Worm (Caenorhabditis elegans) whole organism, L1 larva: ENCODE results near the gene gcn-2.

Source experiments
- C16A3.4 ChIP-seq: fragments of 150-350 bp; optimal IDR thresholded peaks from 2 replicates; lab custom pipeline; 2014; ENCODE audit warnings: missing biosample characterization, missing genetic modification characterization
- C34B4.2 ChIP-seq: sonication (generic microtip); optimal IDR thresholded peaks from 2 replicates; lab custom pipeline; 2017; ENCODE audit warnings: mild to moderate bottlenecking, missing genetic modification characterization, missing compliant biosample characterization
- Y116A8C.19 ChIP-seq: sonication (generic microtip); optimal IDR thresholded peaks from 2 replicates; lab custom pipeline; 2016; ENCODE audit warnings: missing compliant biosample characterization, missing genetic modification characterization, borderline replicate concordance
- aha-1 ChIP-seq: fragments of 150-350 bp; optimal IDR thresholded peaks from 2 replicates; lab custom pipeline; 2014; ENCODE audit warnings: missing biosample characterization, missing genetic modification characterization
- alr-1 ChIP-seq: fragments of 200-800 bp; sonication (Bioruptor generic); optimal IDR thresholded peaks from 2 replicates; lab custom pipeline; 2018; ENCODE audit warnings: borderline replicate concordance, mild to moderate bottlenecking, missing genetic modification characterization, missing compliant biosample characterization
- blmp-1 ChIP-seq: fragments of 150-350 bp; optimal IDR thresholded peaks from 2 replicates; lab custom pipeline; 2014; ENCODE audit warnings: missing biosample characterization, missing genetic modification characterization
- ceh-63 ChIP-seq: fragments of 200-800 bp; sonication (Bioruptor generic); optimal IDR thresholded peaks from 2 replicates; lab custom pipeline; 2018; ENCODE audit warnings: mild to moderate bottlenecking, missing genetic modification characterization, missing compliant biosample characterization
- ceh-8 ChIP-seq: fragments of 200-800 bp; sonication (Bioruptor generic); optimal IDR thresholded peaks from 2 replicates; lab custom pipeline; 2018; ENCODE audit warnings: mild to moderate bottlenecking, missing genetic modification characterization, moderate library complexity, missing compliant biosample characterization
- ceh-82 ChIP-seq, 3 experiments: fragments of 150-350 bp in 1 of 3; sonication (generic microtip) in 2 of 3; optimal IDR thresholded peaks; 2 replicates each; lab custom pipeline; 2014 to 2017; ENCODE audit warnings: missing biosample characterization in 3 of 3, missing genetic modification characterization in 3 of 3
- ceh-90 ChIP-seq: sonication (generic microtip); optimal IDR thresholded peaks from 2 replicates; lab custom pipeline; 2016; ENCODE audit warnings: missing genetic modification characterization, missing compliant biosample characterization
- ces-1 ChIP-seq: fragments of 150-350 bp; optimal IDR thresholded peaks from 2 replicates; lab custom pipeline; 2014; ENCODE audit warnings: missing biosample characterization, missing genetic modification reagents, missing genetic modification characterization
- dpl-1 ChIP-seq, 3 experiments: fragments of 150-350 bp in 2 of 3; sonication (generic microtip) in 1 of 3; optimal IDR thresholded peaks; 2 replicates each; lab custom pipeline; 2014 to 2017; ENCODE audit warnings: missing biosample characterization in 3 of 3, missing genetic modification characterization in 3 of 3, missing genetic modification reagents in 3 of 3
- dsc-1 ChIP-seq: sonication (generic microtip); optimal IDR thresholded peaks from 2 replicates; lab custom pipeline; 2016; ENCODE audit warnings: mild to moderate bottlenecking, missing genetic modification characterization, missing compliant biosample characterization
- efl-3 ChIP-seq: fragments of 200-800 bp; sonication (Bioruptor generic); optimal IDR thresholded peaks from 2 replicates; lab custom pipeline; 2018; ENCODE audit warnings: mild to moderate bottlenecking, missing genetic modification characterization, missing compliant biosample characterization
- egl-27 ChIP-seq, 2 experiments: fragments of 150-350 bp in 1 of 2; sonication (generic microtip); optimal IDR thresholded peaks; 3 replicates each; lab custom pipeline; 2017 to 2018; ENCODE audit warnings: missing biosample characterization in 2 of 2, missing genetic modification characterization in 2 of 2, missing genetic modification reagents in 2 of 2
- elt-2 ChIP-seq: sonication (generic microtip); optimal IDR thresholded peaks from 2 replicates; lab custom pipeline; 2016; ENCODE audit warnings: missing genetic modification characterization, mild to moderate bottlenecking, inconsistent platforms, missing compliant biosample characterization, missing genetic modification reagents
- elt-3 ChIP-seq, 6 experiments: fragments of 150-350 bp in 1 of 6; sonication (generic microtip); optimal IDR thresholded peaks; 2 replicates each; lab custom pipeline; 2017 to 2018; ENCODE audit warnings: missing biosample characterization in 6 of 6, missing genetic modification characterization in 6 of 6, inconsistent platforms in 1 of 6
- fkh-10 ChIP-seq: sonication (generic microtip); optimal IDR thresholded peaks from 2 replicates; lab custom pipeline; 2017; ENCODE audit warnings: missing biosample characterization, missing genetic modification reagents, missing genetic modification characterization
- fkh-4 ChIP-seq: sonication (generic microtip); optimal IDR thresholded peaks from 2 replicates; lab custom pipeline; 2016; ENCODE audit warnings: missing compliant biosample characterization, missing genetic modification characterization, borderline replicate concordance
- fos-1 ChIP-seq: fragments of 150-350 bp; optimal IDR thresholded peaks from 2 replicates; lab custom pipeline; 2014; ENCODE audit warnings: missing biosample characterization, missing genetic modification characterization
- hpl-2 ChIP-seq: fragments of 150-350 bp; optimal IDR thresholded peaks from 2 replicates; lab custom pipeline; 2014; ENCODE audit warnings: missing biosample characterization, missing genetic modification reagents, missing genetic modification characterization
- irx-1 ChIP-seq: sonication (generic microtip); optimal IDR thresholded peaks from 2 replicates; lab custom pipeline; 2016; ENCODE audit warnings: missing genetic modification characterization, missing compliant biosample characterization
- jun-1 ChIP-seq: fragments of 150-350 bp; optimal IDR thresholded peaks from 2 replicates; lab custom pipeline; 2014; ENCODE audit warnings: missing biosample characterization, missing genetic modification reagents, missing genetic modification characterization
- lin-15B ChIP-seq: fragments of 150-350 bp; sonication (generic microtip); optimal IDR thresholded peaks from 3 replicates; lab custom pipeline; 2014; ENCODE audit warnings: missing biosample characterization, missing genetic modification characterization
- lin-39 ChIP-seq: fragments of 150-350 bp; optimal IDR thresholded peaks from 2 replicates; lab custom pipeline; 2014; ENCODE audit warnings: missing biosample characterization, missing genetic modification reagents, missing genetic modification characterization
- lir-3 ChIP-seq: sonication (generic microtip); optimal IDR thresholded peaks from 2 replicates; lab custom pipeline; 2016; ENCODE audit warnings: mild to moderate bottlenecking, missing genetic modification characterization, moderate library complexity, missing compliant biosample characterization; ENCODE audit not compliant: poor library complexity
- lsy-2 ChIP-seq, 2 experiments: fragments of 150-350 bp; optimal IDR thresholded peaks; 2 replicates each; lab custom pipeline; 2014; ENCODE audit warnings: missing biosample characterization in 2 of 2, missing genetic modification characterization in 2 of 2
- mab-9 ChIP-seq: fragments of 200-800 bp; sonication (Bioruptor generic); IDR thresholded peaks from 2 replicates; pipeline ENCODE4 v1.3.6; 2022; ENCODE audit warnings: missing genetic modification reagents, missing genetic modification characterization, missing compliant biosample characterization
- mdl-1 ChIP-seq, 2 experiments: fragments of 150-350 bp; optimal IDR thresholded peaks; 2 replicates each; lab custom pipeline; 2014 to 2017; ENCODE audit warnings: missing biosample characterization in 2 of 2, missing genetic modification characterization in 2 of 2, inconsistent platforms in 1 of 2
- mef-2 ChIP-seq: fragments of 150-350 bp; optimal IDR thresholded peaks from 2 replicates; lab custom pipeline; 2014; ENCODE audit warnings: missing biosample characterization, missing genetic modification characterization
- nhr-11 ChIP-seq: fragments of 150-350 bp; optimal IDR thresholded peaks from 2 replicates; lab custom pipeline; 2014; ENCODE audit warnings: missing biosample characterization, missing genetic modification characterization
- nhr-12 ChIP-seq: sonication (generic microtip); optimal IDR thresholded peaks from 2 replicates; lab custom pipeline; 2017; ENCODE audit warnings: missing biosample characterization, missing genetic modification characterization
- nhr-19 ChIP-seq: fragments of 200-800 bp; sonication (Bioruptor generic); conservative IDR thresholded peaks from 2 replicates; pipeline ENCODE4 v1.3.6; 2022; ENCODE audit warnings: missing genetic modification characterization, missing compliant biosample characterization
- nhr-20 ChIP-seq: sonication (generic microtip); optimal IDR thresholded peaks from 2 replicates; lab custom pipeline; 2016; ENCODE audit warnings: mild to moderate bottlenecking, missing genetic modification characterization, missing compliant biosample characterization
- nhr-28 ChIP-seq: fragments of 150-350 bp; optimal IDR thresholded peaks from 2 replicates; lab custom pipeline; 2014; ENCODE audit warnings: missing biosample characterization, missing genetic modification characterization
- nhr-47 ChIP-seq: sonication (generic microtip); optimal IDR thresholded peaks from 2 replicates; lab custom pipeline; 2016; ENCODE audit warnings: mild to moderate bottlenecking, missing genetic modification characterization, moderate library complexity, missing compliant biosample characterization
- nhr-71 ChIP-seq: sonication (generic microtip); optimal IDR thresholded peaks from 2 replicates; lab custom pipeline; 2016; ENCODE audit warnings: mild to moderate bottlenecking, missing genetic modification characterization, moderate library complexity, missing compliant biosample characterization
- nhr-76 ChIP-seq: sonication (generic microtip); optimal IDR thresholded peaks from 2 replicates; lab custom pipeline; 2017; ENCODE audit warnings: missing biosample characterization, missing genetic modification characterization
- nhr-85 ChIP-seq: sonication (generic microtip); peaks from one replicate; lab custom pipeline; 2016; ENCODE audit warnings: missing genetic modification characterization, inconsistent platforms, missing compliant biosample characterization
- nhr-90 ChIP-seq: sonication (generic microtip); optimal IDR thresholded peaks from 2 replicates; lab custom pipeline; 2016; ENCODE audit warnings: mild to moderate bottlenecking, missing genetic modification characterization, missing compliant biosample characterization; ENCODE audit not compliant: poor library complexity
- pag-3 ChIP-seq: sonication (generic microtip); optimal IDR thresholded peaks from 2 replicates; lab custom pipeline; 2017; ENCODE audit warnings: missing genetic modification characterization, mild to moderate bottlenecking, missing compliant biosample characterization, antibody characterized with exemption, borderline replicate concordance; ENCODE audit not compliant: insufficient read depth
- pqm-1 ChIP-seq: sonication (generic microtip); optimal IDR thresholded peaks from 3 replicates; lab custom pipeline; 2017; ENCODE audit warnings: missing biosample characterization, missing genetic modification characterization
- rnt-1 ChIP-seq: sonication (generic microtip); optimal IDR thresholded peaks from 2 replicates; lab custom pipeline; 2016; ENCODE audit warnings: mild to moderate bottlenecking, missing genetic modification characterization, moderate library complexity, missing compliant biosample characterization
- snu-23 ChIP-seq: sonication (generic microtip); optimal IDR thresholded peaks from 2 replicates; lab custom pipeline; 2016; ENCODE audit warnings: missing genetic modification characterization, missing compliant biosample characterization
- sox-4 ChIP-seq: sonication (generic microtip); optimal IDR thresholded peaks from 2 replicates; lab custom pipeline; 2016; ENCODE audit warnings: missing genetic modification characterization, missing compliant biosample characterization
- swsn-7 ChIP-seq: sonication (generic microtip); optimal IDR thresholded peaks from 2 replicates; lab custom pipeline; 2016; ENCODE audit warnings: missing genetic modification characterization, missing compliant biosample characterization
- unc-130 ChIP-seq: fragments of 150-350 bp; optimal IDR thresholded peaks from 2 replicates; lab custom pipeline; 2017; ENCODE audit warnings: missing biosample characterization, missing genetic modification characterization, inconsistent platforms
- unc-62 ChIP-seq: fragments of 150-350 bp; optimal IDR thresholded peaks from 2 replicates; lab custom pipeline; 2014; ENCODE audit warnings: missing biosample characterization, missing genetic modification reagents, missing genetic modification characterization
- unc-86 ChIP-seq: sonication (generic microtip); optimal IDR thresholded peaks from 2 replicates; lab custom pipeline; 2016; ENCODE audit warnings: missing genetic modification characterization, missing compliant biosample characterization
- unc-98 ChIP-seq: fragments of 200-800 bp; sonication (Bioruptor generic); IDR thresholded peaks from 2 replicates; pipeline ENCODE4 v1.3.6; 2022; ENCODE audit warnings: missing genetic modification characterization, missing compliant biosample characterization
- vab-15 ChIP-seq: sonication (generic microtip); optimal IDR thresholded peaks from 2 replicates; lab custom pipeline; 2017; ENCODE audit warnings: missing genotype, mild to moderate bottlenecking, missing genetic modification characterization, missing compliant biosample characterization
- zag-1 ChIP-seq: fragments of 150-350 bp; optimal IDR thresholded peaks from 2 replicates; lab custom pipeline; 2014; ENCODE audit warnings: missing biosample characterization, missing genetic modification characterization
- ztf-4 ChIP-seq: fragments of 150-350 bp; optimal IDR thresholded peaks from 2 replicates; lab custom pipeline; 2014; ENCODE audit warnings: missing biosample characterization, missing genetic modification characterization

gcn-2 gene

ce11 chrII:13066777-13067290 lies 17.1 kb upstream of the gcn-2 start:
- TF ChIP-seq irx-1 (tag; lab: Kevin White, UChicago) (no peak), nhr-12 (tag; lab: Kevin White, UChicago) (no peak), dpl-1 (GFP tag; optimal IDR thresholded peaks at IDR 0.05; lab: Kevin White, UChicago) (no peak), elt-3 (tag; optimal IDR thresholded peaks at IDR 0.05; lab: Kevin White, UChicago) (no peak), alr-1 (tag; lab: Kevin White, UChicago) (no peak), nhr-11 (tag; lab: Kevin White, UChicago) (no peak), unc-62 (no peak), unc-130 (tag; lab: Kevin White, UChicago) (no peak), ces-1 (GFP tag; lab: Kevin White, UChicago) (no peak), lin-39 (tag; lab: Kevin White, UChicago) (no peak), ceh-8 (peak; percentile 11), lin-15B (tag; lab: Kevin White, UChicago) (no peak), aha-1 (tag; lab: Kevin White, UChicago) (no peak), ceh-90 (tag; lab: Kevin White, UChicago) (no peak), fos-1 (tag; lab: Kevin White, UChicago) (no peak), dsc-1 (tag; lab: Kevin White, UChicago) (peak; percentile 39), fkh-10 (GFP tag; lab: Kevin White, UChicago) (no peak), nhr-85 (tag; lab: Kevin White, UChicago) (no peak), elt-2 (tag; lab: Kevin White, UChicago) (no peak), C16A3.4 (tag; lab: Kevin White, UChicago) (no peak), jun-1 (tag; lab: Kevin White, UChicago) (no peak), lsy-2 (tag; optimal IDR thresholded peaks at IDR 0.05; lab: Kevin White, UChicago) (peak in 1 of 2 experiments; percentile 29), unc-98 (GFP tag; lab: Robert Waterston, UW) (no peak), nhr-47 (no peak), ceh-82 (tag; optimal IDR thresholded peaks at IDR 0.05; lab: Kevin White, UChicago) (peak in 1 of 3 experiments; percentile 15), pqm-1 (no peak), nhr-71 (peak; percentile 53), swsn-7 (tag; lab: Kevin White, UChicago) (no peak), ztf-4 (tag; lab: Kevin White, UChicago) (no peak), mab-9 (GFP tag; lab: Robert Waterston, UW) (no peak), nhr-90 (tag; lab: Kevin White, UChicago) (no peak), blmp-1 (tag; lab: Kevin White, UChicago) (no peak), lir-3 (tag; lab: Kevin White, UChicago) (no peak), mef-2 (tag; lab: Kevin White, UChicago) (peak; percentile 11), egl-27 (tag; optimal IDR thresholded peaks at IDR 0.05; lab: Kevin White, UChicago) (no peak), ceh-63 (GFP tag; lab: Kevin White, UChicago) (no peak), vab-15 (tag; lab: Kevin White, UChicago) (no peak), hpl-2 (GFP tag; lab: Kevin White, UChicago) (no peak), nhr-20 (tag; lab: Kevin White, UChicago) (peak; percentile 14), nhr-28 (tag; lab: Kevin White, UChicago) (no peak), sox-4 (tag; lab: Kevin White, UChicago) (no peak), rnt-1 (tag; lab: Kevin White, UChicago) (peak; percentile 48), unc-86 (tag; lab: Kevin White, UChicago) (no peak), efl-3 (GFP tag; lab: Kevin White, UChicago) (no peak), nhr-19 (GFP tag; lab: Robert Waterston, UW) (peak; percentile 16; the same call in 1 of the 2 replicates), zag-1 (tag; lab: Kevin White, UChicago) (no peak), snu-23 (GFP tag; lab: Kevin White, UChicago) (peak; percentile 20), fkh-4 (tag; lab: Kevin White, UChicago) (no peak), pag-3 (no peak), Y116A8C.19 (tag; lab: Kevin White, UChicago) (no peak), C34B4.2 (no peak), mdl-1 (tag; optimal IDR thresholded peaks at IDR 0.05; lab: Kevin White, UChicago) (no peak), nhr-76 (tag; lab: Kevin White, UChicago) (no peak)
